Worm (Caenorhabditis elegans): Measurements from ENCODE around the gene nphp-4.

nphp-4 gene

DNA sequence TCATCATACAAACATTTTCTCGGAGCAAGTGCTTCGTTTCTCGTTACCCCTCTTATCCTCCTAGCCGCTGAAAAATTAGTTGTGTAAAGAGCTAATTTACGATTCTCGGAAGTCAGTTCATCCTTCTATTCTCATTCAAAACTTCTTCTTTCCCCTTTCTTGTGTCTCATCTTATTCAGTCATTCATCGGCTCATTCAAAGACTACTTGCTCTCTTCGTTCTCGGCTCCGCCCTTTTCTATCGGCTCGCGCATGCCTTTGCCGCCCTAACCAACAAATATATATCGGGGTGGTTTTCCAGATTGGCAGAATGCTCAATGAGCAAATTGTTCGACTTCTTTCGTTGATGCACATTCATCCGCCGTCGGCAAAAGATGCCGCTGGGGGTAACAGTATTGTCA is 16.8 kb upstream of the nphp-4 start, which contains the start of gene R13H4.5:
TSS of gene R13H4.5 (plus strand) at position 301 of the 400 bp plus-strand sequence.
- TF ChIP-seq saeg-2 (GFP tag; IDR thresholded peaks at IDR 0.05) (no peak), aha-1 (tag) (peak; percentile 2), mes-2 (tag; optimal IDR thresholded peaks at IDR 0.05; ENCODE audit: poor library complexity, severe bottlenecking) (no peak), Y48G9A.11 (GFP tag; IDR thresholded peaks at IDR 0.05) (no peak), T20F7.1 (GFP tag; optimal IDR thresholded peaks at IDR 0.05) (no peak), ctbp-1 (GFP tag; IDR thresholded peaks at IDR 0.05) (0 out of 2 replicates have a peak, but pooled peaks have one; percentile 7)

DNA sequence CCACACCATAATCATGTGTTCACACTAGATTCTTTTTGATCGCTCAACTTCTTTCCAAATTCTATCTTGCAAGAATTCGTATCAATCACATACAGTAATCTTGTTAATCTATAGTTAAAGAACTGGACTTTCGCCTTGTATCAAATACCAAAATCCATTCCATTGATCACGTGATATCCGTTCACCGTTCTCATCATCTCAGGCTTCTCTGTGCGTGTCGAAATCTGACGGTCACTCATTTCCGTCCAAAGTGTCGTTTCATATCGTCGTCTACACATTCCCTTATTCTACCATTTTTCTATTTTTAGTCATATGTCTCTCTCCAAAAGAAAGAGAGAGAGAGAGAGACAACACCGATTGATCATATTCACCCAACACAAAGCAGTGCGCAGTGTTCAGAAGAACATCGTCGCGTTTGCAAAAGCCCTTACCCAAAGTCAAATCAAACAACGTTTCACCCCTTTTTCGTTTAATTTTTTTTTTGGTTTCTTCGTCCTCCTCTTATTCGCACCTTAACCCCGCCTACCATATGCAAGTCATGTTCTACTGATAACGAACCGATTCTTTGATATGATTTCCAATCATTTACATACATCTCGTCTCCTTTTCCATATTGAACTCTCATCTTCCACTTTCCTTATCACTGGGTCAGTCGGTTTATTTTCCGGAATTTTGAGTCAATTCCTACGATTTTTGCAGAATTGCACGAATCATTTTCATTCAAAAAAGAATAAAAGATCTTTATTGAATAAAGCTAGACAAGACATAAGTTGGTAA is 15.7 kb upstream of the nphp-4 start:
- TF ChIP-seq hlh-30 (tag; optimal IDR thresholded peaks at IDR 0.05; ENCODE audit: insufficient read depth) (peak; percentile 78), dmd-6 (GFP tag; IDR thresholded peaks at IDR 0.05) (peak; percentile 63), lin-1 (GFP tag; IDR thresholded peaks at IDR 0.05) (0 out of 2 replicates have a peak, but pooled peaks have one; percentile 10), arid-1 (GFP tag; conservative IDR thresholded peaks at IDR 0.05) (no peak), lsy-2 (tag; optimal IDR thresholded peaks at IDR 0.05) (peak; percentile 16 to 60), hlh-11 (tag; optimal IDR thresholded peaks at IDR 0.05) (peak; percentile 72), nhr-25 (tag; optimal IDR thresholded peaks at IDR 0.05; ENCODE audit: borderline replicate concordance, insufficient read depth) (peak; percentile 60), php-3 (GFP tag; IDR thresholded peaks at IDR 0.05) (0 out of 2 replicates have a peak, but pooled peaks have one; percentile 7), gei-8 (GFP tag; optimal IDR thresholded peaks at IDR 0.05) (peak; percentile 63), pqm-1 (tag; optimal IDR thresholded peaks at IDR 0.05) (peak; percentile 97), dmd-9 (GFP tag; IDR thresholded peaks at IDR 0.05) (no peak), mdl-1 (tag; optimal IDR thresholded peaks at IDR 0.05) (peak; percentile 59 to 90), nhr-48 (tag; optimal IDR thresholded peaks at IDR 0.05) (peak; percentile 95), skn-1 (tag; optimal IDR thresholded peaks at IDR 0.05) (no peak), daf-16 (GFP tag; optimal IDR thresholded peaks at IDR 0.05) (no peak), daf-16 (tag; optimal IDR thresholded peaks at IDR 0.05) (peak; percentile 67), mep-1 (tag; optimal IDR thresholded peaks at IDR 0.05) (peak; percentile 16), pha-4 (GFP tag; IDR thresholded peaks at IDR 0.05) (no peak), pha-4 (tag; optimal IDR thresholded peaks at IDR 0.05) (peak; percentile 23), nhr-28 (tag; optimal IDR thresholded peaks at IDR 0.05) (peak; percentile 40), dve-1 (tag; optimal IDR thresholded peaks at IDR 0.05; ENCODE audit: insufficient read depth) (peak; percentile 10), duxl-1 (tag; optimal IDR thresholded peaks at IDR 0.05; ENCODE audit: poor library complexity) (no peak), lin-38 (GFP tag; IDR thresholded peaks at IDR 0.05) (no peak), ceh-20 (GFP tag; IDR thresholded peaks at IDR 0.05) (peak; percentile 14; the same call in 1 of the 2 replicates), ama-1 (optimal IDR thresholded peaks at IDR 0.05) (no peak), unc-62 (GFP tag; optimal IDR thresholded peaks at IDR 0.05 in 1 of 2) (peak in 1 of 2 experiments; percentile 95), unc-62 (tag; optimal IDR thresholded peaks at IDR 0.05) (no peak), Y48G9A.11 (GFP tag; IDR thresholded peaks at IDR 0.05) (no peak), sdz-12 (GFP tag; optimal IDR thresholded peaks at IDR 0.05) (no peak)

DNA sequence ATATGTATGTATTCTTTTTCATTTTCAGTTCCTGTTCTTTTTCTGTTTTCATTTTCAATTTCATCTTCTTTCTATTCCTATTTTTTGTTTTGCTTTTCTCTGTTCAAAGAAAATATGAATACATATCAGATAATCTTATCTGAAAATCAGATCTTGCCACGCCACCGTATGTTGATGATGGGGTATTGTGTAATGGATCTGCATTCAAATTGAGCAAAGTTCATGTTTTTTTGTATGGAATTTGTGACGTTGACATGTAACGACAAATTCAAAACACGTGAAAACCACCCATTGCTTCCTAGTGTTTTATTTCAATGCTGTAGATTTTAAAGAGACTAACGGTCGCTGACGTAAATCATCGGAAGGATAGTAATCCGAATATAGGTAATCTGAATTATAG is 14.8 kb upstream of the nphp-4 start:
- TF ChIP-seq Y48G9A.11 (GFP tag; IDR thresholded peaks at IDR 0.05) (no peak), tag-97 (GFP tag; IDR thresholded peaks at IDR 0.05) (no peak), aha-1 (tag) (peak; percentile 65)
